Worm (Caenorhabditis elegans): ENCODE measurements around the gene Y38F1A.8.

ce11 chrII:12992193-12992592 is 8.5 kb downstream of the Y38F1A.8 start:
- TF ChIP-seq peb-1 (tag; optimal IDR thresholded peaks at IDR 0.05) (no peak), elt-3 (tag; optimal IDR thresholded peaks at IDR 0.05) (no peak), mdl-1 (tag; optimal IDR thresholded peaks at IDR 0.05) (no peak), nhr-23 (tag; optimal IDR thresholded peaks at IDR 0.05) (no peak), lsy-2 (tag; optimal IDR thresholded peaks at IDR 0.05) (no peak), nhr-237 (tag; optimal IDR thresholded peaks at IDR 0.05) (no peak), ama-1 (optimal IDR thresholded peaks at IDR 0.05) (no peak), sem-4 (tag; optimal IDR thresholded peaks at IDR 0.05) (no peak), snpc-4 (tag; optimal IDR thresholded peaks at IDR 0.05) (no peak)

All from whole organism, L2 larva.